Fruit fly (Drosophila melanogaster) whole organism, embryonic: ENCODE measurements around the gene ATbp.

Source experiments
- BtbVII ChIP-seq: fragments of 200-800 bp; sonication (Bioruptor generic); optimal IDR thresholded peaks from 3 replicates; lab custom pipeline; 2017; ENCODE audit warnings: missing biosample characterization, mild to moderate bottlenecking, missing genetic modification characterization
- CG10565 ChIP-seq: fragments of 200-800 bp; sonication (Bioruptor generic); optimal IDR thresholded peaks from 3 replicates; lab custom pipeline; 2016; ENCODE audit warnings: missing biosample characterization, mild to moderate bottlenecking, missing genetic modification characterization
- CG12942 ChIP-seq: fragments of 200-800 bp; sonication (Bioruptor generic); optimal IDR thresholded peaks from 3 replicates; lab custom pipeline; 2016; ENCODE audit warnings: missing biosample characterization, missing genetic modification characterization
- CG15601 ChIP-seq: fragments of 200-800 bp; sonication (Bioruptor generic); optimal IDR thresholded peaks from 3 replicates; lab custom pipeline; 2019; ENCODE audit warnings: missing biosample characterization, mild to moderate bottlenecking, missing genetic modification characterization, moderate library complexity
- CG16813 ChIP-seq: fragments of 200-800 bp; sonication (Bioruptor generic); IDR thresholded peaks from 3 replicates; pipeline ENCODE4 v1.3.6; 2022; ENCODE audit warnings: missing biosample characterization, missing genetic modification characterization; ENCODE audit not compliant: partially characterized antibody
- CG17385 ChIP-seq: fragments of 200-800 bp; sonication (Bioruptor generic); optimal IDR thresholded peaks from 3 replicates; lab custom pipeline; 2018; ENCODE audit warnings: missing biosample characterization, mild to moderate bottlenecking, missing genetic modification characterization
- CG18476 ChIP-seq: fragments of 200-800 bp; sonication (Bioruptor generic); optimal IDR thresholded peaks from 2 replicates; lab custom pipeline; 2016; ENCODE audit warnings: missing biosample characterization, mild to moderate bottlenecking, missing genetic modification characterization
- CG2199 ChIP-seq: fragments of 200-800 bp; sonication (Bioruptor generic); IDR thresholded peaks from 3 replicates; pipeline ENCODE4 v1.3.6; 2022; ENCODE audit warnings: missing biosample characterization, missing genetic modification characterization
- CG30020 ChIP-seq: fragments of 200-800 bp; optimal IDR thresholded peaks from 2 replicates; lab custom pipeline; 2019; ENCODE audit warnings: missing biosample characterization, mild to moderate bottlenecking, missing genetic modification characterization, moderate library complexity
- CG3065 ChIP-seq: fragments of 200-800 bp; sonication (Bioruptor generic); optimal IDR thresholded peaks from 2 replicates; lab custom pipeline; 2016; ENCODE audit warnings: missing biosample characterization, missing genetic modification characterization
- CG31388 ChIP-seq: fragments of 200-800 bp; sonication (Bioruptor generic); optimal IDR thresholded peaks from 2 replicates; lab custom pipeline; 2016; ENCODE audit warnings: missing biosample characterization, missing genetic modification characterization
- CG32772 ChIP-seq: fragments of 200-800 bp; sonication (Bioruptor generic); IDR thresholded peaks from 2 replicates; pipeline ENCODE4 v1.3.6; 2022; ENCODE audit warnings: missing biosample characterization, missing genetic modification characterization
- CG3281 ChIP-seq: fragments of 200-800 bp; sonication (Bioruptor generic); optimal IDR thresholded peaks from 3 replicates; lab custom pipeline; 2017; ENCODE audit warnings: missing biosample characterization, mild to moderate bottlenecking, missing genetic modification characterization
- CG3838 ChIP-seq: fragments of 200-800 bp; sonication (Bioruptor generic); optimal IDR thresholded peaks from 3 replicates; lab custom pipeline; 2016; ENCODE audit warnings: missing biosample characterization, missing genetic modification characterization
- CG3847 ChIP-seq: fragments of 200-800 bp; sonication (Bioruptor generic); IDR thresholded peaks from 2 replicates; pipeline ENCODE4 v1.3.6; 2022; ENCODE audit warnings: missing biosample characterization, missing genetic modification characterization
- CG4404 ChIP-seq: fragments of 200-800 bp; sonication (Bioruptor generic); IDR thresholded peaks from 2 replicates; pipeline ENCODE4 v1.3.6; 2022; ENCODE audit warnings: missing biosample characterization, missing genetic modification characterization
- CG5180 ChIP-seq: fragments of 200-800 bp; sonication (Bioruptor generic); optimal IDR thresholded peaks from 3 replicates; lab custom pipeline; 2017; ENCODE audit warnings: missing biosample characterization, missing genetic modification characterization, mild to moderate bottlenecking, moderate library complexity, missing genetic modification reagents
- CG8281 ChIP-seq: fragments of 200-800 bp; sonication (Bioruptor generic); optimal IDR thresholded peaks from 2 replicates; lab custom pipeline; 2018; ENCODE audit warnings: missing biosample characterization, mild to moderate bottlenecking, missing genetic modification characterization, moderate library complexity
- CG8290 ChIP-seq, 3 experiments: fragments of 200-800 bp; sonication (Bioruptor generic); optimal IDR thresholded peaks; 2 replicates each; lab custom pipeline; 2016 to 2019; ENCODE audit warnings: missing biosample characterization in 3 of 3, missing genetic modification characterization in 3 of 3, mild to moderate bottlenecking in 2 of 3, moderate library complexity in 1 of 3
- CG8359 ChIP-seq: fragments of 200-800 bp; sonication (Bioruptor generic); optimal IDR thresholded peaks from 2 replicates; lab custom pipeline; 2017; ENCODE audit warnings: missing biosample characterization, mild to moderate bottlenecking, missing genetic modification characterization, borderline replicate concordance
- CG8765 ChIP-seq: fragments of 200-800 bp; sonication (Bioruptor generic); IDR thresholded peaks from 2 replicates; pipeline ENCODE4 v1.3.6; 2022; ENCODE audit warnings: missing biosample characterization, missing genetic modification characterization
- CTCF ChIP-seq: fragments of 200-800 bp; sonication (Bioruptor generic); optimal IDR thresholded peaks from 2 replicates; lab custom pipeline; 2017; ENCODE audit warnings: missing biosample characterization, mild to moderate bottlenecking, missing genetic modification characterization, moderate library complexity
- CoRest ChIP-seq: fragments of 200-800 bp; sonication (Bioruptor generic); optimal IDR thresholded peaks from 3 replicates; lab custom pipeline; 2018; ENCODE audit warnings: missing biosample characterization, mild to moderate bottlenecking, missing genetic modification characterization, moderate library complexity
- D19B ChIP-seq: fragments of 200-800 bp; sonication (Bioruptor generic); optimal IDR thresholded peaks from 2 replicates; lab custom pipeline; 2017; ENCODE audit warnings: missing biosample characterization, mild to moderate bottlenecking, missing genetic modification characterization
- Dbx ChIP-seq: fragments of 200-800 bp; sonication (Bioruptor generic); IDR thresholded peaks from 3 replicates; pipeline ENCODE4 v1.3.6; 2022; ENCODE audit warnings: missing biosample characterization, missing genetic modification characterization
- Doc3 ChIP-seq: fragments of 200-800 bp; sonication (Bioruptor generic); IDR thresholded peaks from 3 replicates; pipeline ENCODE4 v1.3.6; 2022; ENCODE audit warnings: missing biosample characterization, missing genetic modification characterization; ENCODE audit not compliant: partially characterized antibody
- E2f2 ChIP-seq: fragments of 200-800 bp; sonication (Bioruptor generic); IDR thresholded peaks from 2 replicates; pipeline ENCODE4 v1.3.6; 2022; ENCODE audit warnings: missing biosample characterization, missing genetic modification characterization
- HmgZ ChIP-seq: fragments of 200-800 bp; sonication (Bioruptor generic); optimal IDR thresholded peaks from 2 replicates; lab custom pipeline; 2018; ENCODE audit warnings: missing biosample characterization, mild to moderate bottlenecking, missing genetic modification characterization
- Med ChIP-seq: fragments of 200-800 bp; sonication (Bioruptor generic); peaks from one replicate; lab custom pipeline; 2016; ENCODE audit warnings: missing biosample characterization, missing genetic modification characterization, mild to moderate bottlenecking, inconsistent platforms, moderate library complexity
- Opbp ChIP-seq: fragments of 200-800 bp; sonication (Bioruptor generic); IDR thresholded peaks from 3 replicates; pipeline ENCODE4 v1.3.6; 2022; ENCODE audit warnings: missing biosample characterization, missing genetic modification characterization; ENCODE audit not compliant: partially characterized antibody
- amos ChIP-seq: fragments of 200-800 bp; sonication (Bioruptor generic); IDR thresholded peaks from 2 replicates; pipeline ENCODE4 v1.3.6; 2022; ENCODE audit warnings: missing biosample characterization, missing genetic modification characterization; ENCODE audit not compliant: partially characterized antibody
- aop ChIP-seq: fragments of 200-800 bp; sonication (Bioruptor generic); IDR thresholded peaks from 2 replicates; pipeline ENCODE4 v1.3.6; 2022; ENCODE audit warnings: missing biosample characterization, missing genetic modification characterization
- ara ChIP-seq: fragments of 200-800 bp; sonication (Bioruptor generic); IDR thresholded peaks from 2 replicates; pipeline ENCODE4 v1.3.6; 2022; ENCODE audit warnings: missing biosample characterization, missing genetic modification characterization
- bab2 ChIP-seq: fragments of 200-800 bp; sonication (Bioruptor generic); optimal IDR thresholded peaks from 2 replicates; lab custom pipeline; 2016; ENCODE audit warnings: missing biosample characterization, missing genetic modification characterization
- cad ChIP-seq: fragments of >200 bp; optimal IDR thresholded peaks from 2 replicates; lab custom pipeline; 2017; ENCODE audit warnings: missing biosample characterization, missing genetic modification characterization
- cas ChIP-seq: fragments of 200-800 bp; sonication (Bioruptor generic); IDR thresholded peaks from 2 replicates; pipeline ENCODE4 v1.3.6; 2022; ENCODE audit warnings: missing biosample characterization, missing genetic modification characterization
- cg ChIP-seq: fragments of 200-800 bp; sonication (Bioruptor generic); optimal IDR thresholded peaks from 3 replicates; lab custom pipeline; 2019; ENCODE audit warnings: missing biosample characterization, mild to moderate bottlenecking, missing genetic modification characterization, moderate library complexity
- dmrt99B ChIP-seq: fragments of 200-800 bp; sonication (Bioruptor generic); optimal IDR thresholded peaks from 2 replicates; lab custom pipeline; 2018; ENCODE audit warnings: missing biosample characterization, mild to moderate bottlenecking, missing genetic modification characterization, moderate library complexity
- en ChIP-seq: fragments of 200-800 bp; sonication (Bioruptor generic); optimal IDR thresholded peaks from 2 replicates; lab custom pipeline; 2016; ENCODE audit warnings: missing biosample characterization, missing genetic modification characterization
- fd102C ChIP-seq: fragments of 200-800 bp; sonication (Bioruptor generic); optimal IDR thresholded peaks from 2 replicates; lab custom pipeline; 2018; ENCODE audit warnings: missing biosample characterization, mild to moderate bottlenecking, missing genetic modification characterization, moderate library complexity
- fd3F ChIP-seq: fragments of 200-800 bp; sonication (Bioruptor generic); optimal IDR thresholded peaks from 2 replicates; lab custom pipeline; 2018; ENCODE audit warnings: missing biosample characterization, mild to moderate bottlenecking, missing genetic modification characterization, moderate library complexity
- mam ChIP-seq: fragments of 200-800 bp; sonication (Bioruptor generic); optimal IDR thresholded peaks from 3 replicates; lab custom pipeline; 2016; ENCODE audit warnings: missing biosample characterization, missing genetic modification characterization
- pzg ChIP-seq: fragments of 200-800 bp; sonication (Bioruptor generic); optimal IDR thresholded peaks from 3 replicates; lab custom pipeline; 2018; ENCODE audit warnings: missing biosample characterization, mild to moderate bottlenecking, missing genetic modification characterization, moderate library complexity
- ro ChIP-seq: fragments of 200-800 bp; sonication (Bioruptor generic); IDR thresholded peaks from 2 replicates; pipeline ENCODE4 v1.3.6; 2022; ENCODE audit warnings: missing biosample characterization, missing genetic modification characterization
- shn ChIP-seq: fragments of 200-800 bp; sonication (Bioruptor generic); optimal IDR thresholded peaks from 3 replicates; lab custom pipeline; 2016; ENCODE audit warnings: missing biosample characterization, missing genetic modification characterization

The ATbp gene

dm6 chrX:23084372-23084771 lies 21.4 kb upstream of the ATbp start, which contains the start of gene CG17169:
CG17169 (plus strand) TSS chrX:23084672.
- TF ChIP-seq CoRest (tag; lab: Kevin White, UChicago) (no peak), CG15601 (tag; lab: Kevin White, UChicago) (no peak), CG8281 (tag; lab: Kevin White, UChicago) (no peak), CG30020 (tag; lab: Kevin White, UChicago) (no peak), CG18476 (GFP tag; lab: Kevin White, UChicago) (no peak), CG8290 (GFP tag; optimal IDR thresholded peaks at IDR 0.05; lab: Kevin White, UChicago) (no peak), CG8290 (tag; optimal IDR thresholded peaks at IDR 0.05; lab: Kevin White, UChicago) (no peak), ara (GFP tag; lab: Robert Waterston, UW) (no peak), CG5180 (GFP tag; lab: Kevin White, UChicago) (no peak), CG3838 (no peak), D19B (GFP tag; lab: Kevin White, UChicago) (no peak), CG32772 (GFP tag; lab: Robert Waterston, UW) (no peak), bab2 (GFP tag; lab: Kevin White, UChicago) (no peak), CG3847 (GFP tag; lab: Robert Waterston, UW) (no peak), CG17385 (GFP tag; lab: Kevin White, UChicago) (no peak), en (no peak)

DNA sequence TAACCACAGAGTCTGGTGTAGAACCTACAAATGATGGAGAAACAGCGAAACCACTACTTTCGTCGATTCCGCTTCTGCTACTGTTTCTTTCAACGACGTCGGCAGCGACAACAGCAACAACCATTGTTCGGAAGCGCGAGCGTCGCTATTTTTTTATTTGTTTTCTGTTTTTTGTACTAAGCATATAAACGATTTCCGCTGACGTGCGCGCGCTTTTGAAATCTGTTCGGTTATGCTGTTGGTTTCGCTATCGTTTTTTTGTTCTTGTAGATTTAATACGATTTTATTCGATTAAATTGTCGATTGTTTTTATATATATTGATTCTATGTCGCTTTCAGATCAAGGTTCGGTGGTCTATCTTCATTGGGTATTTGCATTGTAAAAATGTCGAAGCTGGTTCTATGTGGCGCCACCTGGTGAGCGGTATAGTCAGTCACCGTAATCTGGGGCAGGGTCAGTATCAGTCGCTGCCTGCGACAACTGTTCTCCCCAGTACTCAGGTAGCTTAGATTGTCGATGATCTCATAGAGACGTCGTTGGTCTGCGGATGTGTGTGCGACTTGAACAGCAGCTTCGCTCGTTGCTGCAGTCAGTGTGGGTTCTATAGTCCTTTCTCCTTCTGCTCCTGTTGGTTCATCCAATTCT lies 16.6 kb upstream of the ATbp start:
- TF ChIP-seq shn (GFP tag; lab: Kevin White, UChicago) (no peak), CG12942 (GFP tag; lab: Kevin White, UChicago) (no peak), amos (GFP tag; lab: Robert Waterston, UW) (no peak), Dbx (GFP tag; lab: Robert Waterston, UW) (no peak), fd102C (no peak), CG10565 (GFP tag; lab: Kevin White, UChicago) (no peak), Doc3 (GFP tag; lab: Robert Waterston, UW) (no peak), CG3281 (no peak), pzg (no peak), fd3F (GFP tag; lab: Kevin White, UChicago) (no peak), CTCF (GFP tag; lab: Kevin White, UChicago) (peak; percentile 85), cg (GFP tag; lab: Kevin White, UChicago) (no peak), cas (GFP tag; lab: Robert Waterston, UW) (no peak), Opbp (GFP tag; lab: Robert Waterston, UW) (no peak), aop (GFP tag; lab: Robert Waterston, UW) (no peak), CG4404 (GFP tag; lab: Robert Waterston, UW) (no peak), mam (GFP tag; lab: Kevin White, UChicago) (no peak), dmrt99B (tag; lab: Kevin White, UChicago) (no peak), CG31388 (GFP tag; lab: Kevin White, UChicago) (no peak), BtbVII (GFP tag; lab: Kevin White, UChicago) (no peak), HmgZ (tag; lab: Kevin White, UChicago) (no peak), cad (no peak), E2f2 (0 out of 2 replicates have a peak, but pooled peaks have one; percentile 12), CG3065 (GFP tag; lab: Kevin White, UChicago) (no peak), CG16813 (GFP tag; lab: Robert Waterston, UW) (no peak), CG8359 (GFP tag; lab: Kevin White, UChicago) (no peak), CG8765 (GFP tag; lab: Robert Waterston, UW) (no peak), D19B (GFP tag; lab: Kevin White, UChicago) (no peak), ro (GFP tag; lab: Robert Waterston, UW) (no peak), Med (GFP tag; lab: Kevin White, UChicago) (peak; percentile 28), CG2199 (0 out of 3 replicates have a peak, but pooled peaks have one; percentile 26)
